Worm (Caenorhabditis elegans): ENCODE data around the gene T24E12.13.

ce11 chrII:3785756-3786155, 1.5 kb upstream of the T24E12.13 start:
- no peak for TF ChIP-seq madf-10 (tag; optimal IDR thresholded peaks at IDR 0.05)
- TF ChIP-seq unc-130 (GFP tag; optimal IDR thresholded peaks at IDR 0.05) = no peak
- no peak for TF ChIP-seq C06A6.2 (GFP tag; conservative IDR thresholded peaks at IDR 0.05)
- no peak for TF ChIP-seq T26A5.8 (tag; optimal IDR thresholded peaks at IDR 0.05)
- no peak for TF ChIP-seq sea-2 (GFP tag; IDR thresholded peaks at IDR 0.05)
- TF ChIP-seq sptf-2 (GFP tag; optimal IDR thresholded peaks at IDR 0.05) = no peak
- no peak for TF ChIP-seq nfya-1 (tag; optimal IDR thresholded peaks at IDR 0.05; ENCODE audit: borderline replicate concordance, insufficient read depth)
- TF ChIP-seq lin-35 (GFP tag; optimal IDR thresholded peaks at IDR 0.05) = no peak
- no peak for TF ChIP-seq lag-1 (GFP tag; IDR thresholded peaks at IDR 0.05)
- no peak for TF ChIP-seq ceh-79 (tag; optimal IDR thresholded peaks at IDR 0.05)

Data from whole organism, young adult.